Fruit fly (Drosophila melanogaster): ENCODE measurements around the gene CG5500.

- TF ChIP-seq N (GFP tag; optimal IDR thresholded peaks at IDR 0.05) (no peak), Hr83 (GFP tag; optimal IDR thresholded peaks at IDR 0.05; ENCODE audit: poor library complexity, severe bottlenecking) (no peak), foxo (GFP tag; optimal IDR thresholded peaks at IDR 0.05) (no peak), usp (GFP tag; optimal IDR thresholded peaks at IDR 0.05) (no peak), jim (GFP tag; optimal IDR thresholded peaks at IDR 0.05) (no peak), GATAd (GFP tag; optimal IDR thresholded peaks at IDR 0.05) (no peak), brk (GFP tag; optimal IDR thresholded peaks at IDR 0.05) (no peak), psq (GFP tag; optimal IDR thresholded peaks at IDR 0.05) (no peak)
These were observed 5.9 kb upstream of the CG5500 start for dm6 chr3R:26870494-26870893.

Data from whole organism, wandering third instar larva.